Fruit fly (Drosophila melanogaster): ENCODE measurements around the gene axo.

- TF ChIP-seq psq (optimal IDR thresholded peaks at IDR 0.05): no peak
- TF ChIP-seq ttk (optimal IDR thresholded peaks at IDR 0.05): no peak
- no peak for TF ChIP-seq Myc (optimal IDR thresholded peaks at IDR 0.05)
- TF ChIP-seq Sin3A (optimal IDR thresholded peaks at IDR 0.05): no peak
- TF ChIP-seq h (optimal IDR thresholded peaks at IDR 0.05): no peak
These were observed 52.4 kb downstream of the axo start, which contains the start of gene CG13716 for dm6 chr3L:4634689-4635088.
